Fruit fly (Drosophila melanogaster) whole organism, embryonic: ENCODE data around the gene Nf-YC.

ENCODE experiments used
- B-H1 ChIP-seq: fragments of 200-800 bp; sonication (Bioruptor generic); IDR thresholded peaks from 3 replicates; pipeline ENCODE4 v1.3.6; 2022; ENCODE audit warnings: missing biosample characterization, missing genetic modification characterization
- BEAF-32 ChIP-seq: fragments of 200-800 bp; sonication (Bioruptor generic); optimal IDR thresholded peaks from 3 replicates; lab custom pipeline; 2017; ENCODE audit warnings: missing biosample characterization, missing genetic modification characterization, mild to moderate bottlenecking, moderate library complexity, missing genetic modification reagents
- CG10147 ChIP-seq: fragments of 200-800 bp; sonication (Bioruptor generic); optimal IDR thresholded peaks from 2 replicates; lab custom pipeline; 2019; ENCODE audit warnings: missing biosample characterization, mild to moderate bottlenecking, missing genetic modification characterization, moderate library complexity
- CG11560 ChIP-seq: fragments of 200-800 bp; sonication (Bioruptor generic); IDR thresholded peaks from 3 replicates; pipeline ENCODE4 v1.3.6; 2022; ENCODE audit warnings: missing biosample characterization, missing genetic modification characterization
- CG12942 ChIP-seq: fragments of 200-800 bp; sonication (Bioruptor generic); optimal IDR thresholded peaks from 3 replicates; lab custom pipeline; 2016; ENCODE audit warnings: missing biosample characterization, missing genetic modification characterization
- CG16813 ChIP-seq: fragments of 200-800 bp; sonication (Bioruptor generic); IDR thresholded peaks from 3 replicates; pipeline ENCODE4 v1.3.6; 2022; ENCODE audit warnings: missing biosample characterization, missing genetic modification characterization; ENCODE audit not compliant: partially characterized antibody
- CG30431 ChIP-seq: fragments of 200-800 bp; sonication (Bioruptor generic); optimal IDR thresholded peaks from 2 replicates; lab custom pipeline; 2017; ENCODE audit warnings: missing biosample characterization, missing genetic modification characterization
- CG31441 ChIP-seq: fragments of 200-800 bp; sonication (Bioruptor generic); IDR thresholded peaks from 2 replicates; pipeline ENCODE4 v1.3.6; 2022; ENCODE audit warnings: missing biosample characterization, missing genetic modification characterization
- CG3281 ChIP-seq: fragments of 200-800 bp; sonication (Bioruptor generic); optimal IDR thresholded peaks from 3 replicates; lab custom pipeline; 2017; ENCODE audit warnings: missing biosample characterization, mild to moderate bottlenecking, missing genetic modification characterization
- CG3407 ChIP-seq: fragments of 200-800 bp; sonication (Bioruptor generic); optimal IDR thresholded peaks from 2 replicates; lab custom pipeline; 2018; ENCODE audit warnings: missing biosample characterization, mild to moderate bottlenecking, missing genetic modification characterization
- CG6254 ChIP-seq: fragments of 200-800 bp; sonication (Bioruptor generic); optimal IDR thresholded peaks from 3 replicates; lab custom pipeline; 2017; ENCODE audit warnings: mild to moderate bottlenecking, missing biosample characterization, missing genetic modification reagents, missing genetic modification characterization
- CG6813 ChIP-seq: fragments of 200-800 bp; sonication (Bioruptor generic); optimal IDR thresholded peaks from 2 replicates; lab custom pipeline; 2017; ENCODE audit warnings: missing biosample characterization, missing genetic modification characterization, mild to moderate bottlenecking, moderate library complexity, missing genetic modification reagents
- CG7372 ChIP-seq: fragments of 200-800 bp; sonication (Bioruptor generic); IDR thresholded peaks from 2 replicates; pipeline ENCODE4 v1.3.6; 2022; ENCODE audit warnings: missing biosample characterization, missing genetic modification characterization
- CG7987 ChIP-seq: fragments of 200-800 bp; sonication (Bioruptor generic); optimal IDR thresholded peaks from 2 replicates; lab custom pipeline; 2018; ENCODE audit warnings: missing biosample characterization, mild to moderate bottlenecking, missing genetic modification characterization, moderate library complexity
- CG8290 ChIP-seq, 3 experiments: fragments of 200-800 bp; sonication (Bioruptor generic); optimal IDR thresholded peaks; 2 replicates each; lab custom pipeline; 2016 to 2019; ENCODE audit warnings: missing biosample characterization in 3 of 3, missing genetic modification characterization in 3 of 3, mild to moderate bottlenecking in 2 of 3, moderate library complexity in 1 of 3
- CG9727 ChIP-seq: fragments of 200-800 bp; sonication (Bioruptor generic); optimal IDR thresholded peaks from 3 replicates; lab custom pipeline; 2017; ENCODE audit warnings: missing biosample characterization, mild to moderate bottlenecking, missing genetic modification characterization
- Dip3 ChIP-seq: fragments of 200-800 bp; sonication (Bioruptor generic); optimal IDR thresholded peaks from 3 replicates; lab custom pipeline; 2016; ENCODE audit warnings: missing biosample characterization, missing genetic modification characterization
- Dll ChIP-seq: fragments of 200-800 bp; sonication (Bioruptor generic); IDR thresholded peaks from 4 replicates; pipeline ENCODE4 v1.3.6; 2022; ENCODE audit warnings: missing biosample characterization, missing genetic modification characterization; ENCODE audit not compliant: partially characterized antibody
- Hr3 ChIP-seq: fragments of 200-800 bp; sonication (Bioruptor generic); optimal IDR thresholded peaks from 3 replicates; lab custom pipeline; 2016; ENCODE audit warnings: missing biosample characterization, missing genetic modification characterization
- Kr ChIP-seq: fragments of 200-800 bp; sonication (Bioruptor generic); optimal IDR thresholded peaks from 2 replicates; lab custom pipeline; 2017; ENCODE audit warnings: missing biosample characterization, mild to moderate bottlenecking, missing genetic modification characterization
- MESR4 ChIP-seq: fragments of 200-800 bp; sonication (Bioruptor generic); optimal IDR thresholded peaks from 2 replicates; lab custom pipeline; 2018; ENCODE audit warnings: missing biosample characterization, mild to moderate bottlenecking, missing genetic modification characterization, moderate library complexity
- Oaz ChIP-seq: fragments of 200-800 bp; sonication (Bioruptor generic); IDR thresholded peaks from 2 replicates; pipeline ENCODE4 v1.3.6; 2022; ENCODE audit warnings: missing biosample characterization, missing genetic modification characterization
- Sox102F ChIP-seq: fragments of 200-800 bp; sonication (Bioruptor generic); optimal IDR thresholded peaks from 2 replicates; lab custom pipeline; 2018; ENCODE audit warnings: missing biosample characterization, mild to moderate bottlenecking, missing genetic modification characterization, moderate library complexity
- Usf ChIP-seq: fragments of 200-800 bp; sonication (Bioruptor generic); optimal IDR thresholded peaks from 2 replicates; lab custom pipeline; 2017; ENCODE audit warnings: missing genotype, missing biosample characterization, missing genetic modification characterization
- al ChIP-seq: fragments of 200-800 bp; sonication (Bioruptor generic); IDR thresholded peaks from 2 replicates; pipeline ENCODE4 v1.3.6; 2022; ENCODE audit warnings: missing biosample characterization, missing genetic modification characterization
- ap ChIP-seq: fragments of 200-800 bp; sonication (Bioruptor generic); IDR thresholded peaks from 2 replicates; pipeline ENCODE4 v1.3.6; 2022; ENCODE audit warnings: missing biosample characterization, missing genetic modification characterization
- bbx ChIP-seq: fragments of 200-800 bp; sonication (Bioruptor generic); IDR thresholded peaks from 2 replicates; pipeline ENCODE4 v1.3.6; 2022; ENCODE audit warnings: missing biosample characterization, missing genetic modification characterization; ENCODE audit not compliant: partially characterized antibody
- bcd ChIP-seq: fragments of 200-800 bp; sonication (Bioruptor generic); optimal IDR thresholded peaks from 2 replicates; lab custom pipeline; 2017; ENCODE audit warnings: missing biosample characterization, mild to moderate bottlenecking, missing genetic modification characterization
- br ChIP-seq: fragments of >200 bp; optimal IDR thresholded peaks from 2 replicates; lab custom pipeline; 2017
- chif ChIP-seq, 2 experiments: fragments of 200-800 bp; sonication (Bioruptor generic); optimal IDR thresholded peaks; 3 replicates each; lab custom pipeline; 2016; ENCODE audit warnings: missing biosample characterization in 2 of 2, missing genetic modification characterization in 2 of 2
- danr ChIP-seq: fragments of 200-800 bp; sonication (Bioruptor generic); IDR thresholded peaks from 2 replicates; pipeline ENCODE4 v1.3.6; 2022; ENCODE audit warnings: missing biosample characterization, missing genetic modification characterization
- eyg ChIP-seq: fragments of 200-800 bp; sonication (Bioruptor generic); optimal IDR thresholded peaks from 3 replicates; lab custom pipeline; 2016; ENCODE audit warnings: missing biosample characterization, missing genetic modification characterization
- gem ChIP-seq: fragments of 200-800 bp; sonication (Bioruptor generic); optimal IDR thresholded peaks from 2 replicates; lab custom pipeline; 2019; ENCODE audit warnings: missing biosample characterization, mild to moderate bottlenecking, missing genetic modification characterization, moderate library complexity
- hb ChIP-seq: fragments of 200-800 bp; sonication (Bioruptor generic); IDR thresholded peaks from 3 replicates; pipeline ENCODE4 v1.3.6; 2022; ENCODE audit warnings: missing biosample characterization, missing genetic modification characterization; ENCODE audit not compliant: partially characterized antibody
- ken ChIP-seq: fragments of 200-800 bp; sonication (Bioruptor generic); IDR thresholded peaks from 3 replicates; pipeline ENCODE4 v1.3.6; 2022; ENCODE audit warnings: missing biosample characterization, missing genetic modification characterization
- lilli ChIP-seq: fragments of 200-800 bp; sonication (Bioruptor generic); optimal IDR thresholded peaks from 3 replicates; lab custom pipeline; 2016; ENCODE audit warnings: missing biosample characterization, missing genetic modification characterization
- maf-S ChIP-seq: fragments of 200-800 bp; sonication (Bioruptor generic); optimal IDR thresholded peaks from 2 replicates; lab custom pipeline; 2016; ENCODE audit warnings: missing biosample characterization, missing genetic modification characterization
- nerfin-2 ChIP-seq: fragments of 200-800 bp; sonication (Bioruptor generic); IDR thresholded peaks from 2 replicates; pipeline ENCODE4 v1.3.6; 2022; ENCODE audit warnings: missing biosample characterization, missing genetic modification characterization; ENCODE audit not compliant: partially characterized antibody
- pho ChIP-seq: fragments of 200-800 bp; sonication (Bioruptor generic); optimal IDR thresholded peaks from 2 replicates; lab custom pipeline; 2016; ENCODE audit warnings: missing biosample characterization, missing genetic modification characterization
- phol ChIP-seq: fragments of 200-800 bp; sonication (Bioruptor generic); optimal IDR thresholded peaks from 3 replicates; lab custom pipeline; 2018; ENCODE audit warnings: missing biosample characterization, mild to moderate bottlenecking, missing genetic modification characterization, moderate library complexity
- sc ChIP-seq, 3 experiments: fragments of >200 bp in 2 of 3; fragments of 200-800 bp in 1 of 3; sonication (Bioruptor generic) in 1 of 3; optimal IDR thresholded peaks; 2 replicates in 2 of 3; 3 replicates in 1 of 3; lab custom pipeline; 2017; ENCODE audit warnings: mild to moderate bottlenecking in 1 of 3, missing biosample characterization in 1 of 3, missing genetic modification characterization in 1 of 3, missing genetic modification reagents in 1 of 3
- tin ChIP-seq: fragments of 200-800 bp; sonication (Bioruptor generic); optimal IDR thresholded peaks from 3 replicates; lab custom pipeline; 2016; ENCODE audit warnings: missing biosample characterization, missing genetic modification characterization
- tll ChIP-seq, 2 experiments: fragments of 200-800 bp in 1 of 2; fragments of >200 bp in 1 of 2; sonication (Bioruptor generic) in 1 of 2; optimal IDR thresholded peaks; 2 replicates each; lab custom pipeline; 2017 to 2019; ENCODE audit warnings: missing biosample characterization in 2 of 2, missing genetic modification characterization in 2 of 2, mild to moderate bottlenecking in 1 of 2, moderate library complexity in 1 of 2
- unpg ChIP-seq: fragments of 200-800 bp; sonication (Bioruptor generic); optimal IDR thresholded peaks from 3 replicates; lab custom pipeline; 2018; ENCODE audit warnings: missing biosample characterization, mild to moderate bottlenecking, missing genetic modification characterization, moderate library complexity
- vfl ChIP-seq: fragments of 200-800 bp; sonication (Bioruptor generic); optimal IDR thresholded peaks from 2 replicates; lab custom pipeline; 2016; ENCODE audit warnings: missing biosample characterization, missing genetic modification characterization
- vnd ChIP-seq: fragments of 200-800 bp; sonication (Bioruptor generic); IDR thresholded peaks from 3 replicates; pipeline ENCODE4 v1.3.6; 2022; ENCODE audit warnings: missing biosample characterization, missing genetic modification characterization; ENCODE audit not compliant: partially characterized antibody
- vvl ChIP-seq: fragments of 200-800 bp; sonication (Bioruptor generic); IDR thresholded peaks from 2 replicates; pipeline ENCODE4 v1.3.6; 2022; ENCODE audit warnings: missing biosample characterization, missing genetic modification characterization
- zen2 ChIP-seq: fragments of 200-800 bp; sonication (Bioruptor generic); IDR thresholded peaks from 3 replicates; pipeline ENCODE4 v1.3.6; 2022; ENCODE audit warnings: missing biosample characterization, missing genetic modification characterization; ENCODE audit not compliant: partially characterized antibody
- zfh2 ChIP-seq: fragments of 200-800 bp; sonication (Bioruptor generic); optimal IDR thresholded peaks from 2 replicates; lab custom pipeline; 2016; ENCODE audit warnings: missing biosample characterization, missing genetic modification characterization

Gene Nf-YC

DNA sequence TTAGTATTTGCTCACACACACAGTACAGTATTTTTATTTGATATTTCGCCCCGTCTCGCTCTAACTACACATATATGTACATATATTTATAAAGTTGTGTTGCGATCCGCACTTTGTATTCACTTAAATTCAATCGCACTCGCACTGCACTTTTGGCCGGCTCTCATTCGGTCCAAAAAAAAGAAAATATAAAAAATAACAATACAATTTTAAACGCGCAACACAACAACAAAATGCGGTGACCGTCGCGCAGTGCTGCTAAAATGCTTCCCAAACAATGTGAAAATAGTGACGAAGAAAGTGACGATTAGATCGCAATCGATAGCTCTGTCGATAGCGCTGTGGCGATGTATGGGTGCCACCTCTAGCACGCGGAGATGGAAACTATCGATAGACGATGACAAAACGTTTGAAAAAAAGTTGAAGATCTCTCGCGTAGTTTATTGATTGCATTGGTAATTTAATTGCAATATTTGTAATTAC lies 17.4 kb downstream of the Nf-YC start, which contains the start of the genes C3G and pod1:
C3G (minus strand) TSS at position 282 of the 483 bp plus-strand sequence.
pod1 (plus strand) TSS at position 373 of the 483 bp plus-strand sequence.
- TF ChIP-seq CG3407 (GFP tag; lab: Kevin White, UChicago) (no peak), CG6254 (GFP tag; lab: Kevin White, UChicago) (no peak), B-H1 (GFP tag; lab: Robert Waterston, UW) (no peak), tll (GFP tag; optimal IDR thresholded peaks at IDR 0.05; lab: Kevin White, UChicago) (no peak), CG11560 (tag; lab: Robert Waterston, UW) (peak; percentile 54; the same call in 2 of the 3 replicates), MESR4 (peak; percentile 68), CG6813 (GFP tag; lab: Kevin White, UChicago) (no peak), nerfin-2 (GFP tag; lab: Robert Waterston, UW) (peak; percentile 96), al (GFP tag; lab: Robert Waterston, UW) (0 out of 2 replicates have a peak, but pooled peaks have one; percentile 14), gem (tag; lab: Kevin White, UChicago) (peak; percentile 5), sc (optimal IDR thresholded peaks at IDR 0.05; lab: Kevin White, UChicago) (no peak), sc (GFP tag; optimal IDR thresholded peaks at IDR 0.05; lab: Kevin White, UChicago) (no peak), danr (GFP tag; lab: Robert Waterston, UW) (no peak), phol (tag; lab: Kevin White, UChicago) (peak; percentile 53), CG30431 (GFP tag; lab: Kevin White, UChicago) (no peak), Sox102F (GFP tag; lab: Kevin White, UChicago) (no peak), lilli (GFP tag; lab: Kevin White, UChicago) (peak; percentile 54), Usf (GFP tag; lab: Kevin White, UChicago) (no peak), Hr3 (GFP tag; lab: Kevin White, UChicago) (no peak), CG8290 (GFP tag; optimal IDR thresholded peaks at IDR 0.05; lab: Kevin White, UChicago) (no peak), CG8290 (tag; optimal IDR thresholded peaks at IDR 0.05; lab: Kevin White, UChicago) (peak in 1 of 2 experiments; percentile 77), bcd (peak; percentile 4), zen2 (peak; percentile 96), eyg (GFP tag; lab: Kevin White, UChicago) (no peak), unpg (GFP tag; lab: Kevin White, UChicago) (peak; percentile 23), tin (peak; percentile 32), BEAF-32 (peak; percentile 99), Dll (GFP tag; lab: Robert Waterston, UW) (peak; percentile 94), vfl (peak; percentile 38), ap (GFP tag; lab: Robert Waterston, UW) (no peak), CG10147 (GFP tag; lab: Kevin White, UChicago) (no peak), zfh2 (GFP tag; lab: Kevin White, UChicago) (peak; percentile 41), chif (GFP tag; optimal IDR thresholded peaks at IDR 0.05; lab: Kevin White, UChicago) (no peak), br (lab: Kevin White, UChicago) (no peak), ken (GFP tag; lab: Robert Waterston, UW) (peak; percentile 61; the same call in 2 of the 3 replicates), CG7372 (GFP tag; lab: Robert Waterston, UW) (no peak), bbx (GFP tag; lab: Robert Waterston, UW) (peak; percentile 99), CG31441 (peak; percentile 43; the same call in 1 of the 2 replicates), pho (peak; percentile 47), CG16813 (GFP tag; lab: Robert Waterston, UW) (peak; percentile 99), Kr (GFP tag; lab: Kevin White, UChicago) (no peak), CG9727 (GFP tag; lab: Kevin White, UChicago) (no peak), maf-S (GFP tag; lab: Kevin White, UChicago) (no peak), vvl (GFP tag; lab: Robert Waterston, UW) (peak; percentile 56; the same call in 1 of the 2 replicates), CG12942 (GFP tag; lab: Kevin White, UChicago) (peak; percentile 32), CG3281 (GFP tag; lab: Kevin White, UChicago) (no peak), hb (GFP tag; lab: Robert Waterston, UW) (peak; percentile 98), Dip3 (peak; percentile 6), vnd (peak; percentile 97), CG7987 (GFP tag; lab: Kevin White, UChicago) (peak; percentile 5), Oaz (no peak)
